Worm (Caenorhabditis elegans) whole organism, dauer: Measurements from ENCODE around the gene gtf-2F1.

Experiments used
- unc-62 ChIP-seq: sonication (generic microtip); optimal IDR thresholded peaks from 2 replicates; lab custom pipeline; 2017; ENCODE audit warnings: missing biosample characterization, missing genetic modification reagents, missing genetic modification characterization

Gene gtf-2F1

ce11 chrII:4297259-4297658 lies 4.1 kb upstream of the gtf-2F1 start:
- TF ChIP-seq unc-62 = no peak

DNA sequence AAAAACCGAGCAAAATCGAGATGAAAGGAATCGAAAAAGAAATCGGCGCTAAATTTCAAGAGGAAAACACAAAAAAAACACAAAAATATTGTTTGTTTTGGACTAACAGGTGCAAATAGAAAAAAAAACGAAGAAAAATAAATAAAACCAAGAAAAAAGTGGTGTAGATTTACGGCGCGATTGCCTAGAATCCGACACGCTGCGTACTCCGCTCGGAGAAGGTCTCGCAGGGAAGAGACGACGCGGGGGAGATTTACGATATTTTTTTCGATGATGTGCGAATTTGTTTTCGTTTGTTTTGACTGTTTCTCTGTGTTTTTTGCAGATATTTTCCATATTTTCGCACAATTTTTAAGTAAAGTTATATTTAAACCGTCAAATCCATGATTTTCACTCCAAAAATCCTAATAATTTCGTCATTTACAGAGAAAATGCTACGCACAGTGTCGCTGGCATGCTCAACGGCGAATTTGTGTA lies 2.1 kb upstream of the gtf-2F1 start, which contains the start of gene sco-1:
sco-1 (plus strand) TSS at position 427 of the 477 bp plus-strand sequence.
- TF ChIP-seq unc-62 = no peak

DNA sequence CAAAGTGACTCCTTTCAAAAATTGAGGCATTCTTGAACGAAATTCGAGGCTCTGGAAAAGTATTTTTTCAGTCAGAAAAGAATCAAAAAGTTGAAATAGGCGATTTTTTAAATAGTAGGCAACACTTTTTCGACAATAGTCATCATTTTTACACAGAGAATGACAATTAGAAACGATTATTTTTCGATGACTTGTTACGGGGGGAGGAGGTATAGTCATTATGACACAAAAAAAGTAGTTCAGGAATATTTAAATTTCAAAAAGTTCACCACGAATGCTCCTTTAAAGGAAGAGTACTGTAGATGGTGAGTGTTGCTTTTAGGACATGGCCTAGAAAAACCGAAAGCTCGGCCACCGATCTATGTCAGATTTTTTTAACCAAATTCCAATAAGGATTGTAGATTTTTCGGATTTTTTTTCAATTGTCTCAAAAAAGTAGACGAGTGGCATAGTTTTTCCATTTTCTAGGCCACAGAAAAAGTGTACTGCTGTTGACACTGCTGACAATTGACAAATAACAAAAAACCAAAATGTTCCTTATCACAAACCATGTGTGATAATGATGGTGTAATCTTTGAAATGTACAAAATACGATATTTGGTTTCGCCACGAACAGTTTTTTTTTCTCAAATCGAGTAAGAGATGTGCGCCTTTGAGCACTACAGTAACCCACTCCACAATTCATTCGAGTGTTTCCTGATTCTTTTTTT lies 5.7 kb downstream of the gtf-2F1 start, which contains the start of gene Y52E8A.3:
Y52E8A.3 (minus strand) TSS at position 51 of the 710 bp plus-strand sequence.
- TF ChIP-seq unc-62 = no peak

DNA sequence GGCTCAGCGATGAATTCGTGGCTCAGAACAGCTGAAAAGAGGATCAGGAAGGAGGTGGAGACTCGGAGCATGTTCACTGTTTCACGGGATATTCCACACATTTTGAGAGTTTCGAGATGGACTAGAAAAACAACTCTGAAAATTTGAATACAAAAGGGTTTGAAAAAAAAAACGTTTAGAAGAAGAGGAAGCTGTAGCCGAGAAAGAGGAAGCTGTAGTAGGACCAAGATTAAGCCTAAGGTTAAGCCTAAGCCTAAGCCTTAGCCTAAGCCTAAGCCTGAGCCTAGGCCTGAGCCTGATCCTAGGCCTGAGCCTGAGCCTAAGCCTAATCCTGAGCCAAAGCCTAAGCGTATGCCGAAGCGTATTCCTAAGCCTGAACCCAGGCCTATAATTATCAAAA lies 10.7 kb downstream of the gtf-2F1 start, which contains the start of gene plep-1:
plep-1 (minus strand) TSS at position 101 of the 400 bp plus-strand sequence.
- TF ChIP-seq unc-62 = no peak

ce11 chrII:4316011-4316410 lies 14.6 kb downstream of the gtf-2F1 start, which contains the start of gene srw-40:
srw-40 (minus strand) TSS chrII:4316111.
- no peak for TF ChIP-seq unc-62

DNA sequence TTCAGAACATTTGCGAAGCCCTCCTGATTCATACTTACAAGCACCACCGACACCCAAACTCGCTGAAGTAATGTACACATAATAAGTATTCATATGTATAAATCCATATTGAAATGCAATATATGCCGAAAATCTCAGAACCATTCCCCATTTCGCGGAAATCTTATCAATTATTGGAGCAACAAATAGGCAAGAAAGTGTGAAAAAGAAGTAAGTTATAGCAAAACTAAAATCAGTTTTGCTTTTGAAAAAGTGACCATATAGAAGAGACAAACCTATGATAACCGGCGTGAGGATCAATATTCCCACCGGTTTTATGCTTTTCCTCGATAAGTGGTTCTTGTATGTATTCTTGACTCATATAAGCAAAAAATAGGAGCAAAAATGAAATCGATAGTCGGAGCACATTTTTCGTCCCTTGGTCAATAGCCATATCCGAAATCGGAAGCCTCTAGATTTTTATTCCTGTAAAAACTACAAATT lies 18.2 kb downstream of the gtf-2F1 start, which contains the start of gene Y52E8A.6:
Y52E8A.6 (minus strand) TSS at position 433 of the 483 bp plus-strand sequence.
- TF ChIP-seq unc-62 = no peak

ce11 chrII:4320455-4320854 lies 19.0 kb downstream of the gtf-2F1 start, which contains the start of gene Y52E8A.2:
Y52E8A.2 (plus strand) TSS chrII:4320836.
- no peak for TF ChIP-seq unc-62

- TF ChIP-seq unc-62 = no peak
Measured at ce11 chrII:4321766-4322165, 20.4 kb downstream of the gtf-2F1 start, which contains the start of gene Y52E8A.1. Y52E8A.1 (plus strand) TSS chrII:4322066.

DNA sequence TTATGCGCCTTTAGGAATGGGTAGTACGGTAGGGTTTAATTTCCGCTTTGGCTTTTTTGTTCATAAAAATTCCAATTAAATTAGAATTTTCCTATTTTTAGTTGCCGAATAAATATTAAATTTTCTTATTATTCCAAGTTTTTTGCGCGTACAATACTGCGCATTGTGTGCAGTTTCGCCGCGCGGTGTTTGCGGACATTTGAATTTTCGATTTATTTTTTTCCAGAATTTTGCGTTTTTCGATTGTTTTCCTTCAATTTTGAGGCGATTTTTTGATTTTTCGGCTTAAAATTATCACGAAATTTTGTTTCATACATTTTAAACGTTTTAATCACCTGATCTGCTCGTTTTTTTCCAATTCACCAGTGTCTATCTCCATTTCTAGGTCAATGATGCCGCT lies 21.5 kb downstream of the gtf-2F1 start, which contains the start of gene H20J04.6:
H20J04.6 (plus strand) TSS at position 386 of the 400 bp plus-strand sequence.
- TF ChIP-seq unc-62 = no peak

DNA sequence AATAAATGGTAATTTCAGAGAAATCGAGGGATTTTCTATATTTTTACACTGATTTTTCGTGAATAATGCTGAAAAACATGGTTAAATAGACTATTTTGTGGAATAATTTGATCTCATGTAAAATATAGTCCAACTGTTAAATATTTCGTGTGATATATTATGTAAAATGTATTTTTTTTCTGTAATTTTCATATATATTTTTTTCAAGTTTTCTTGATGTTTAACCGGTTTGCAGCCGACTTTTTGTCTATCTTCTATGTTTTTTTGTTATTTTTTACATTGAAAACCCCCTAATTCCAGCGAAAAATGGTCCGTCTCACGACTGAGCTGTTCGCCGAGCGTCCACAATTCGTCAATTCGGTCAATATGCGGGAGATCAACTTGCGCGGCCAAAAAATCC lies 22.7 kb downstream of the gtf-2F1 start, which contains the start of gene mog-2:
mog-2 (plus strand) TSS at position 301 of the 400 bp plus-strand sequence.
- TF ChIP-seq unc-62 = no peak

ce11 chrII:4326420-4326819 lies 25.0 kb downstream of the gtf-2F1 start, which contains the start of gene pfd-2:
pfd-2 (plus strand) TSS chrII:4326720.
- TF ChIP-seq unc-62 = no peak

- no peak for TF ChIP-seq unc-62
Measured at ce11 chrII:4328716-4329115, 27.3 kb downstream of the gtf-2F1 start, which contains the start of gene H20J04.4. H20J04.4 (plus strand) TSS chrII:4329016.

DNA sequence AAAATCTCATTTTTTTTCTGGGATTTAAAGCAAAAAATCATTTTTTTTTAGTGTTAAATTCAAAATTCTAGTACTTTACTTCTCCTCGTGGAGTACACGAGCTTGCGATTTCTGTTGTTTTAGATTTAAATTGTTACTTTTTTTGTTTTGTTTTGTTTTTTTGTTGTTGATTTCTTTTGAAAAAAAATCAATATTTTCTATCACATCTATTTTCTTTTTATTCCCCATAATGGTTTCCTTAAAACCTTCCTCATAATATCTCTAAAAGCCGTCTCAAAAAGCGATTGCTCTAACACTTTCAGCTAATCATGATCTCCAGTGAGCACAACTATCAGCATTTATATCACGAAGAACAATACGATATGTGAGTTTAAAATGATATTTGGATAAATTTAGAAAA lies 33.0 kb downstream of the gtf-2F1 start, which contains the start of gene madf-3:
madf-3 (plus strand) TSS at position 301 of the 400 bp plus-strand sequence.
- no peak for TF ChIP-seq unc-62

DNA sequence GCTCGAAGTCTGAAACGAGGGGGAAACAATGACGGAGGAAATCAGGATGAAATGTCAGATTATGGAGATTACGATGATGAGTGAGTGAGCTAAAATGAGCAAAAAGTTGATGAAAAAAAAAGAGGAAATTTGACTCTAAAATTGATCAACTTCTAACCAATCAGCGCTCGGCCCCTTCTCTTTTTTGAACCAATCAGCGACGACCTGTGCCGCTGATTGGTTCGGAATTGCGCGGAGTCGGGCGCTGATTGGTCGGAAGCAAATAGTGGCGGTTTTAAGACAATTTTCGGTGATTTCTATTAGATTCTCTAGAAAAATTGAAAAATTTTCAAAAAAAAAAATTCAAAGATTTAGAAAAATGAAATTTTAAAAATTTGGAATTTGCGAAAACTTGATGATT lies 36.3 kb downstream of the gtf-2F1 start:
- no peak for TF ChIP-seq unc-62

ce11 chrII:4339882-4340281 lies 38.5 kb downstream of the gtf-2F1 start, which contains the start of gene athp-2:
athp-2 (plus strand) TSS chrII:4340182.
- TF ChIP-seq unc-62 = no peak

DNA sequence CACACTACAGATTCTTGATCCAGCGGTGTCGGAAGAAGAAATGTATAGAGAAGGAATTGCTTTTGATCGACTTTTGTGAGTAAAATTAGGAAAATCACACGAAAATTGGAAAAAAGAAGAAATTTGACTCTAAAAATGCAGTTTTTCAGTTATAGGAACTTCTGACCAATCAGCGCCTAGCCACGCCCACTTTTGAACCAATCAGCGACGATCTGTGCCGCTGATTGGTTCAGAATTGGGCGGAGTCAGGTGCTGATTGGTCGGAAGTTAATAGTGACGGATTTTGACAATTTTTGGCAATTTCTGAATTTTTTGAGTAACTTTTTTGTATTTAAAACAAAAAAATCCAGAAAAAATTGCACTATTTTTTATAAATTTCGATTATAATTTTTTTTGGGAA lies 40.1 kb downstream of the gtf-2F1 start:
- TF ChIP-seq unc-62 = no peak

ce11 chrII:4344317-4344716 lies 42.9 kb downstream of the gtf-2F1 start:
- TF ChIP-seq unc-62 = no peak
